Worm (Caenorhabditis elegans): ENCODE results near the gene Y75B8A.34.
"Not testable (repeated sequence)": the region's sequence is repeated elsewhere in the genome, so short reads cannot be mapped to it uniquely, and the experiment has no call there.

- not testable (repeated sequence) for TF ChIP-seq mep-1 (tag; optimal IDR thresholded peaks at IDR 0.05); T20F7.1 (GFP tag; optimal IDR thresholded peaks at IDR 0.05); aly-2 (tag; optimal IDR thresholded peaks at IDR 0.05); Y5F2A.4 (GFP tag; optimal IDR thresholded peaks at IDR 0.05); unc-62 (GFP tag; optimal IDR thresholded peaks at IDR 0.05 in 1 of 2); unc-62 (tag; optimal IDR thresholded peaks at IDR 0.05); lin-39 (tag; optimal IDR thresholded peaks at IDR 0.05); nhr-11 (tag; optimal IDR thresholded peaks at IDR 0.05)
- 0 out of 2 replicates have a peak, but pooled peaks have one; percentile 55 for TF ChIP-seq Y48G9A.11 (GFP tag; IDR thresholded peaks at IDR 0.05)
Measured at ce11 chrIII:12382799-12383198, 23.4 kb downstream of the Y75B8A.34 start.

All from whole organism, L4 larva.